Worm (Caenorhabditis elegans): ENCODE measurements around the gene W03F8.6.
A peak's percentile ranks its signal among the peaks of the same experiment; 100 is the strongest.

Gene W03F8.6

ce11 chrIV:5209390-5209789, 23.0 kb upstream of the W03F8.6 start, which contains the start of the genes Y59E9AL.36 and nbet-1 (continued):
- no peak for TF ChIP-seq mdt-29 (GFP tag; IDR thresholded peaks at IDR 0.05)
- no peak for TF ChIP-seq tra-1 (GFP tag; IDR thresholded peaks at IDR 0.05)
- TF ChIP-seq mep-1 (tag; optimal IDR thresholded peaks at IDR 0.05): peak; percentile 76
- TF ChIP-seq fos-1 (tag; optimal IDR thresholded peaks at IDR 0.05): no peak
- TF ChIP-seq zfp-2 (tag; optimal IDR thresholded peaks at IDR 0.05): no peak
- TF ChIP-seq ceh-32 (tag; optimal IDR thresholded peaks at IDR 0.05; ENCODE audit: poor library complexity): no peak
- peak; percentile 84 for TF ChIP-seq lin-15B (tag; optimal IDR thresholded peaks at IDR 0.05)
- TF ChIP-seq F26F4.8 (GFP tag; conservative IDR thresholded peaks at IDR 0.05): no peak
- TF ChIP-seq ctbp-1 (GFP tag; IDR thresholded peaks at IDR 0.05): no peak
- no peak for TF ChIP-seq D1046.2 (GFP tag; IDR thresholded peaks at IDR 0.05)
- TF ChIP-seq ztf-11 (tag; optimal IDR thresholded peaks at IDR 0.05): no peak
- TF ChIP-seq zip-11 (GFP tag; IDR thresholded peaks at IDR 0.05): no peak
- TF ChIP-seq unc-62 (GFP tag; optimal IDR thresholded peaks at IDR 0.05 in 1 of 2): peak in 1 of 2 experiments; percentile 57
- no peak for TF ChIP-seq unc-62 (tag; optimal IDR thresholded peaks at IDR 0.05)
- TF ChIP-seq arid-1 (GFP tag; conservative IDR thresholded peaks at IDR 0.05): 0 out of 2 replicates have a peak, but pooled peaks have one; percentile 19
- TF ChIP-seq nhr-10 (tag; optimal IDR thresholded peaks at IDR 0.05): no peak
- no peak for TF ChIP-seq attf-4 (tag; optimal IDR thresholded peaks at IDR 0.05)
- peak; percentile 25 to 81 for TF ChIP-seq lsy-2 (tag; optimal IDR thresholded peaks at IDR 0.05)
- TF ChIP-seq pha-4 (GFP tag; IDR thresholded peaks at IDR 0.05): peak; percentile 27; the same call in 1 of the 2 replicates
- TF ChIP-seq pha-4 (tag; optimal IDR thresholded peaks at IDR 0.05): peak; percentile 7
- no peak for TF ChIP-seq nhr-76 (tag; optimal IDR thresholded peaks at IDR 0.05)
- no peak for TF ChIP-seq spr-3 (GFP tag; optimal IDR thresholded peaks at IDR 0.05)
- TF ChIP-seq daf-16 (GFP tag; optimal IDR thresholded peaks at IDR 0.05): peak in 1 of 2 experiments; percentile 33
- peak; percentile 75 for TF ChIP-seq daf-16 (tag; optimal IDR thresholded peaks at IDR 0.05)
- TF ChIP-seq ceh-28 (tag; optimal IDR thresholded peaks at IDR 0.05): no peak
- TF ChIP-seq F10B5.3 (tag; optimal IDR thresholded peaks at IDR 0.05): no peak
- no peak for TF ChIP-seq tag-97 (GFP tag; IDR thresholded peaks at IDR 0.05)
- TF ChIP-seq ceh-20 (GFP tag; IDR thresholded peaks at IDR 0.05): no peak
- no peak for TF ChIP-seq daf-19 (GFP tag; conservative IDR thresholded peaks at IDR 0.05)
- TF ChIP-seq nhr-237 (tag; optimal IDR thresholded peaks at IDR 0.05): no peak
- no peak for TF ChIP-seq hlh-11 (tag; optimal IDR thresholded peaks at IDR 0.05)
- TF ChIP-seq zip-2 (tag; optimal IDR thresholded peaks at IDR 0.05): no peak

ce11 chrIV:5206716-5207115, 20.3 kb upstream of the W03F8.6 start:
- TF ChIP-seq dve-1 (tag; optimal IDR thresholded peaks at IDR 0.05; ENCODE audit: insufficient read depth): no peak
- no peak for TF ChIP-seq ztf-7 (tag; optimal IDR thresholded peaks at IDR 0.05)
- TF ChIP-seq snpc-1.2 (GFP tag; IDR thresholded peaks at IDR 0.05): 0 out of 2 replicates have a peak, but pooled peaks have one; percentile 20

ce11 chrIV:5204573-5204972, 18.2 kb upstream of the W03F8.6 start, which contains the start of gene tni-4:
TSS of gene tni-4 (plus strand) at chrIV:5204591.
- TF ChIP-seq unc-62 (GFP tag; optimal IDR thresholded peaks at IDR 0.05 in 1 of 2) (peak in 1 of 2 experiments; percentile 92), unc-62 (tag; optimal IDR thresholded peaks at IDR 0.05) (no peak), nhr-77 (tag; optimal IDR thresholded peaks at IDR 0.05) (no peak), R02D3.7 (tag; optimal IDR thresholded peaks at IDR 0.05) (no peak)

- TF ChIP-seq lin-38 (GFP tag; IDR thresholded peaks at IDR 0.05): no peak
- peak in 1 of 2 experiments; percentile 67 for TF ChIP-seq unc-62 (GFP tag; optimal IDR thresholded peaks at IDR 0.05 in 1 of 2)
- no peak for TF ChIP-seq unc-62 (tag; optimal IDR thresholded peaks at IDR 0.05)
Observed at ce11 chrIV:5202575-5202974, 16.2 kb upstream of the W03F8.6 start.
